Worm (Caenorhabditis elegans): ENCODE data around the gene C13A2.4.

DNA sequence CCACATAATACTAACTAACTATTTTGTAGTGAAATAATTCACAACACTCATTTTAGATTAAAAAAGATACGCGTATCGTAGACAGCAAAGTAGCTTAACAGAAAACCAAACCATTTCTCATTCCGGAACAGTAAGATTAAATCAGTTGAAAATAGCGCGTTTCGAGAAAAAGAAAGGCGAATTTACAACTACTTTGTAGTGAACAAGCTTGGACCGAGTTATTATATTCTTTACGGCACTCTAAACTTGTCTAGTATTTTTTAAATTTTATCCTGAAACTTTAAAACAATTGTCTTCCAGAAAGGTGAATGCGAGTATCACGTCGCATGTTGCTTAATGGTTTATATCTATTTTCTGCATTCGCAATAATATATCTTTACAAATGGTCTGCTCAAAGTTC is at the start of gene C13A2.4:
- TF ChIP-seq him-1 (tag; optimal IDR thresholded peaks at IDR 0.05) (no peak), W03F9.2 (tag; optimal IDR thresholded peaks at IDR 0.05) (no peak), dao-5 (tag; optimal IDR thresholded peaks at IDR 0.05) (no peak)
